Worm (Caenorhabditis elegans): ENCODE results near the gene F47B8.18.

- TF ChIP-seq tbx-11 (GFP tag; IDR thresholded peaks at IDR 0.05) (no peak), F13C5.2 (tag; optimal IDR thresholded peaks at IDR 0.05) (no peak), ama-1 (optimal IDR thresholded peaks at IDR 0.05) (no peak), hnd-1 (tag; optimal IDR thresholded peaks at IDR 0.05) (no peak), hmg-4 (GFP tag; optimal IDR thresholded peaks at IDR 0.05) (no peak), scrt-1 (GFP tag; IDR thresholded peaks at IDR 0.05) (no peak)
Observed at ce11 chrV:14314236-14314635, 11.0 kb downstream of the F47B8.18 start, which contains the start of gene F47B8.1.

Data from whole organism, early embryonic.